Worm (Caenorhabditis elegans): Measurements from ENCODE around the gene F28B12.6.

DNA sequence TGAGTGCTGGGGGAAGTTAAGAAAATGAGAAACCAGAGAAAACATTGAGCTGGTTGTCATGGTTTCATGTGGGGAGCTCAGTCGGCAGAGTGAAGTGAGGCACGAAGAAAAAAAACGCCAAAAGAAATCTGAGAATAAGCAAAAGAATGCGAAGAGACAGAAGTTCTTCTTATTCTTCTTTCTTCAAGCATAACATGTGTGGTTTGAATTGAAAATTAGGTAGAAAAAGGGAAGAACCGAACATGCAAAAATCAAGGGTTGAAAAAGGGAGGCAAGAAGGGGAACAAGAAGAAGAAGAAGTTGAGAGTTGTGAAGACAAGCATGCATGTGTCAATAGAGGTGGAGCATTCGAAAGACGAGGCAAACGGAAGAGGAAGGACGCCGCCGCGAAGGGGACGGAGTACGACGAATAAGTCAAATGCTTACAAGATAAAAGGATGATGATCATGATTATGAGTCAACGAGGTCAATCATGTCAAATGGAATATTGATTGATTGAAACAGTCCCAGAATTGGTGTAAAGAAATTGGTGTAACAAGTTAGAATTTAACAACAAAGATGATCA, 17.2 kb downstream of the F28B12.6 start:
- no peak for TF ChIP-seq him-1 (tag; optimal IDR thresholded peaks at IDR 0.05)
- no peak for TF ChIP-seq W03F9.2 (tag; optimal IDR thresholded peaks at IDR 0.05)
